Fruit fly (Drosophila melanogaster): Measurements from ENCODE around the gene CG6974.

Gene CG6974

DNA sequence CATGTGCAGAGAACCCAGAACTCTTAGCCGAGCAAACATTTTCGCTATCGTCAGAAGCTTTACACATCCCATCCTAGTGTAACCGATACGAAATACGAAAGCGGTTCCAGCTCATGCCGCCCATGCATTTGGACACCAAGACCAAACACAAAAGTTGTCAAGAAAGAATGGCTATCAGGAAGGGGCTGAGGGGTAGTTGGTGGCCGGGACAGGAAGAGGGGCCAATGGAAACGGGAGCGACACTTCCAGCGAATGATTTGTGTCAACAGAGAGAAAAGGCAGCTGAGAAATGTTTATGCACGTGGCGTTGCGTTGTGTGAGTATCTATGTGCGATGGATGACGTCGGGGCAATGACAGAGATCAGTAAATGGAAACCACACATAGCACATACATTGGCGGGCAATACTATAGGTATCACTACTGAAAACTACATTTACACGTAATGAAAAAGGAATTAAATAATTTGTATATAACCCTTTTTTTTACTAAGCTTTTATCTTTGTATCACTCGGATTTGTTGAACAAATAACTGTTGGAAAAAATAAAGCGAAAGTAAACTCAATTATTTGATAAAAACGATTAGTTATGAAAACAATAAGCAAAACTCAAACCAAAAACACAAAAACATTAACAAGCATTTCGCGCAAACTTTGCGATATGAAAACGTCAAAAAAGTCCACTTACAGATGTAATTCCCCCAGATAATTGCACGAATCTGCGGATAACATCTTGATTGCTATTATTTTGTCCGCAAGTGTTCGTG is 35.6 kb upstream of the CG6974 start (continued):
- no peak for TF ChIP-seq CG14667 (GFP tag; IDR thresholded peaks at IDR 0.05)
- TF ChIP-seq Nf-YB (GFP tag; optimal IDR thresholded peaks at IDR 0.05) = peak; percentile 11
- no peak for TF ChIP-seq CG17328 (GFP tag; IDR thresholded peaks at IDR 0.05)
- no peak for TF ChIP-seq gt (GFP tag; IDR thresholded peaks at IDR 0.05)
- TF ChIP-seq NFAT (GFP tag; IDR thresholded peaks at IDR 0.05) = no peak
- TF ChIP-seq sr (GFP tag; IDR thresholded peaks at IDR 0.05) = peak; percentile 50; the same call in 1 of the 3 replicates
- TF ChIP-seq CG8924 (tag; optimal IDR thresholded peaks at IDR 0.05) = peak; percentile 45
- TF ChIP-seq Nf-YA (GFP tag; IDR thresholded peaks at IDR 0.05) = 0 out of 2 replicates have a peak, but pooled peaks have one; percentile 21
- peak; percentile 41 for TF ChIP-seq nerfin-1 (tag; optimal IDR thresholded peaks at IDR 0.05)
- no peak for TF ChIP-seq CG1024 (GFP tag; IDR thresholded peaks at IDR 0.05)
- no peak for TF ChIP-seq fd64A (GFP tag; optimal IDR thresholded peaks at IDR 0.05)
- TF ChIP-seq slou (GFP tag; optimal IDR thresholded peaks at IDR 0.05) = no peak
- TF ChIP-seq sens (GFP tag) = peak; percentile 84
- TF ChIP-seq CG18599 (GFP tag; optimal IDR thresholded peaks at IDR 0.05) = peak; percentile 11
- TF ChIP-seq psq (GFP tag; optimal IDR thresholded peaks at IDR 0.05) = no peak
- no peak for TF ChIP-seq CG11085 (GFP tag; IDR thresholded peaks at IDR 0.05)
- no peak for TF ChIP-seq dmrt11E (tag; optimal IDR thresholded peaks at IDR 0.05)
- no peak for TF ChIP-seq CG1603 (tag; optimal IDR thresholded peaks at IDR 0.05)
- TF ChIP-seq slbo (GFP tag; IDR thresholded peaks at IDR 0.05) = no peak
- TF ChIP-seq Atf-2 (GFP tag; optimal IDR thresholded peaks at IDR 0.05) = no peak
- TF ChIP-seq ken (GFP tag; IDR thresholded peaks at IDR 0.05) = no peak
- no peak for TF ChIP-seq zen (tag; optimal IDR thresholded peaks at IDR 0.05)
- TF ChIP-seq CG8388 (GFP tag; optimal IDR thresholded peaks at IDR 0.05) = peak; percentile 49
- TF ChIP-seq org-1 (GFP tag; optimal IDR thresholded peaks at IDR 0.05) = no peak
- peak; percentile 29 for TF ChIP-seq ewg (GFP tag; optimal IDR thresholded peaks at IDR 0.05)
- TF ChIP-seq Blimp-1 (GFP tag; optimal IDR thresholded peaks at IDR 0.05) = peak; percentile 58
- TF ChIP-seq peb (GFP tag; IDR thresholded peaks at IDR 0.05) = no peak
- TF ChIP-seq CG6654 (GFP tag; optimal IDR thresholded peaks at IDR 0.05) = peak; percentile 31
- TF ChIP-seq crc (GFP tag; optimal IDR thresholded peaks at IDR 0.05) = no peak
- TF ChIP-seq Xbp1 (GFP tag; optimal IDR thresholded peaks at IDR 0.05) = peak; percentile 24
- peak; percentile 30 for TF ChIP-seq CG12104 (GFP tag; optimal IDR thresholded peaks at IDR 0.05)

DNA sequence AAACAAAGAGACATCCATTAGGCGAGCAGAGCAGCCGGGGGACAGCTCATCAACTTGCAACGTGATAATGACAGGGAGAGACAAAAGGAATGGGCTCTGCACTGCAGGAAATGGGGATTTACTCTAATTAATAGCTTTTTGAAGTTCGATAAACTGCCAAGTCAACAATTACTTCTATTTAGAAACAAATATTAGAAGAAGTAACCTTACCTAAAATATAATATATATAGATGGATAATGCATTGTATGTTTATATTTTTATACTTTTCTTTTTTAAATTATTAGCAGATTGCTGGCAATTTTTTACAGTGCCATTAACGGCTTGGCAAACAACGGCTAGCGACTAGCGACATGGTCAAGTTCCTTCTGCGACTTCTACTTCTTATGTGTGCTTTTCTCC is 34.5 kb upstream of the CG6974 start:
- TF ChIP-seq bigmax (GFP tag; optimal IDR thresholded peaks at IDR 0.05) (no peak), Poxn (GFP tag; IDR thresholded peaks at IDR 0.05) (no peak), CG2678 (tag; optimal IDR thresholded peaks at IDR 0.05) (peak; percentile 3), CG11504 (tag; optimal IDR thresholded peaks at IDR 0.05) (peak; percentile 13), Tbp (GFP tag; optimal IDR thresholded peaks at IDR 0.05) (no peak), vfl (GFP tag; optimal IDR thresholded peaks at IDR 0.05) (no peak), Drgx (GFP tag; IDR thresholded peaks at IDR 0.05) (peak; percentile 37; the same call in 1 of the 2 replicates), dmrt99B (tag; optimal IDR thresholded peaks at IDR 0.05) (peak; percentile 1), CG5180 (GFP tag; optimal IDR thresholded peaks at IDR 0.05) (no peak), C15 (GFP tag; IDR thresholded peaks at IDR 0.05) (no peak), bsh (GFP tag; optimal IDR thresholded peaks at IDR 0.05) (peak in 1 of 2 experiments; percentile 14), CG30403 (GFP tag; optimal IDR thresholded peaks at IDR 0.05) (no peak), Max (GFP tag; optimal IDR thresholded peaks at IDR 0.05) (no peak), CG2202 (tag; optimal IDR thresholded peaks at IDR 0.05) (no peak), NC2β (GFP tag; optimal IDR thresholded peaks at IDR 0.05) (no peak), CG31365 (tag; optimal IDR thresholded peaks at IDR 0.05) (no peak), CG13775 (GFP tag; optimal IDR thresholded peaks at IDR 0.05) (no peak), gem (tag; optimal IDR thresholded peaks at IDR 0.05) (peak; percentile 13), CTCF (GFP tag; optimal IDR thresholded peaks at IDR 0.05) (no peak), CG10959 (GFP tag; IDR thresholded peaks at IDR 0.05) (no peak), Med (GFP tag) (peak; percentile 44), stc (GFP tag; IDR thresholded peaks at IDR 0.05) (no peak)

Measured in whole organism, embryonic.